Worm (Caenorhabditis elegans) whole organism, late embryonic: ENCODE data around the gene sas-4.

ENCODE experiments used
- dmd-4 ChIP-seq: sonication (generic microtip); optimal IDR thresholded peaks from 2 replicates; lab custom pipeline; 2016; ENCODE audit warnings: borderline replicate concordance, missing genetic modification characterization, missing compliant biosample characterization
- hlh-13 ChIP-seq: fragments of 200-800 bp; sonication (Bioruptor generic); optimal IDR thresholded peaks from 2 replicates; lab custom pipeline; 2018; ENCODE audit warnings: mild to moderate bottlenecking, missing genetic modification characterization, missing compliant biosample characterization
- madf-2 ChIP-seq: sonication (generic microtip); optimal IDR thresholded peaks from 2 replicates; lab custom pipeline; 2017; ENCODE audit warnings: missing genetic modification characterization, missing compliant biosample characterization
- npax-4 ChIP-seq: sonication (generic microtip); optimal IDR thresholded peaks from 2 replicates; lab custom pipeline; 2016; ENCODE audit warnings: missing genetic modification characterization, missing compliant biosample characterization

DNA sequence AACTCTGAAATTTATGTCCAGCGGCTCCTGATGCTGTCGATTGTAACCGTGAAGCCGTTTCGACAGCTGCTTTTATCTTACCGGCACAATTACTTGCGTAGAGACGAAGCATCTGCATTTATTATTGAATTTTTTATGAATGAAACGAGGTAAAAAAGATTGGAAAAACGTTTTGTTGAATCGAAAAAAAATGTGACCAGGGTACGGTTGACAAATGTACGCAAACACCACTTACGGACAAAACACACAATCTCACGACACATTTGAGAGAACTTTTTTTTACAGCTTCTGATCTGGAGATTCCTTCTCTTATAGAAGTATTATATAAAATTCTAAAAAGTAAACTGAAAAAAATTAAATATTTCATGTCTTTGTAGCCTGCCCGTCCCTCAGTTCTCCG is 13.4 kb upstream of the sas-4 start, which contains the start of the genes mrps-18A and ZC262.2:
- TF ChIP-seq dmd-4 (tag; lab: Kevin White, UChicago) (no peak), npax-4 (no peak), hlh-13 (GFP tag; lab: Kevin White, UChicago) (no peak), madf-2 (tag; lab: Kevin White, UChicago) (no peak)
